Fruit fly (Drosophila melanogaster): Measurements from ENCODE around the gene pnr.

dm6 chr3R:16025587-16026223 is at the start of gene pnr:
- TF ChIP-seq CG10348 (GFP tag; IDR thresholded peaks at IDR 0.05) (no peak), CG32121 (GFP tag; IDR thresholded peaks at IDR 0.05) (peak; percentile 33; the same call in 1 of the 2 replicates), Ets98B (GFP tag; IDR thresholded peaks at IDR 0.05) (no peak), CG15710 (tag; optimal IDR thresholded peaks at IDR 0.05) (no peak)

Data from whole organism, pupa.